Fruit fly (Drosophila melanogaster): Measurements from ENCODE around the gene hdly.

DNA sequence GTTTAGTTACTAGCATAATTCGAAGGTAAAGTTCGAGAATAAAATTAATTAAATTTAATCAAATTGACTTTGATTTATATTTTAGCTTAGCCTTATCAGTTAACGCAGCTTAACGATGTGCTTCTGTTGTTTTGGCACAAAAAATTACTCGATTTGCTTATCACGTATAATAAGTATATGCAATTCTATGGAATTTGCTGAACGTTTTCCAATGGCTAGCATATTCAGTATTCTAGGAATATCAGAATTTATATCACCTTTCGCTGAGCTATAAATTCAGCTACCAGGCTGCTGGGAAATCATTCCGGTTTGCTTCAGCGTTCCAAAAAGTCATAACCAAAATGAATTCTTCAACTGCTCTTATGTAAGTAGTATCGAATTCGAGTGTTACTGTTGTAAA, 43.4 kb upstream of the hdly start, which contains the start of gene TotA:
- TF ChIP-seq CG32121 (GFP tag; IDR thresholded peaks at IDR 0.05) (no peak), Pif1B (GFP tag; optimal IDR thresholded peaks at IDR 0.05) (no peak), CG17806 (tag; optimal IDR thresholded peaks at IDR 0.05) (no peak), gl (tag; optimal IDR thresholded peaks at IDR 0.05) (no peak), CG10348 (GFP tag; IDR thresholded peaks at IDR 0.05) (no peak), Pif1A (GFP tag; optimal IDR thresholded peaks at IDR 0.05) (no peak)

Measured in whole organism, pupa.